Fruit fly (Drosophila melanogaster) Kc167 (cell line): ENCODE results near the gene Rpt3R.

Experiments
- Myc ChIP-seq: fragments of >200 bp; optimal IDR thresholded peaks from 2 replicates; lab custom pipeline; 2017; ENCODE audit warnings: missing external identifiers
- Sin3A ChIP-seq: fragments of >200 bp; optimal IDR thresholded peaks from 2 replicates; lab custom pipeline; 2018; ENCODE audit warnings: missing external identifiers
- h ChIP-seq: fragments of >200 bp; optimal IDR thresholded peaks from 3 replicates; lab custom pipeline; 2018; ENCODE audit warnings: missing external identifiers
- insv ChIP-seq: fragments of >200 bp; optimal IDR thresholded peaks from 3 replicates; lab custom pipeline; 2018; ENCODE audit warnings: missing external identifiers
- psq ChIP-seq: fragments of >200 bp; optimal IDR thresholded peaks from 2 replicates; lab custom pipeline; 2017; ENCODE audit warnings: missing external identifiers
- ttk ChIP-seq: sonication (Bioruptor generic); optimal IDR thresholded peaks from 2 replicates; lab custom pipeline; 2017; ENCODE audit warnings: missing external identifiers

The Rpt3R gene

dm6 chr3R:9771519-9771972, 15.2 kb upstream of the Rpt3R start, which contains the start of gene CG9471:
CG9471 (minus strand) TSS chr3R:9771542.
- no peak for TF ChIP-seq insv (lab: Kevin White, UChicago)
- no peak for TF ChIP-seq ttk (lab: Kevin White, UChicago)
- TF ChIP-seq Sin3A (lab: Kevin White, UChicago), result no peak
- no peak for TF ChIP-seq psq (lab: Kevin White, UChicago)
- TF ChIP-seq Myc (lab: Kevin White, UChicago), result no peak
- TF ChIP-seq h, result no peak

dm6 chr3R:9770127-9770526, 13.8 kb upstream of the Rpt3R start:
- TF ChIP-seq ttk (lab: Kevin White, UChicago), result no peak
- TF ChIP-seq h, result no peak
- no peak for TF ChIP-seq Myc (lab: Kevin White, UChicago)
- TF ChIP-seq psq (lab: Kevin White, UChicago), result no peak
- TF ChIP-seq insv (lab: Kevin White, UChicago), result no peak
- no peak for TF ChIP-seq Sin3A (lab: Kevin White, UChicago)

- no peak for TF ChIP-seq Myc (lab: Kevin White, UChicago)
- no peak for TF ChIP-seq insv (lab: Kevin White, UChicago)
- TF ChIP-seq psq (lab: Kevin White, UChicago), result no peak
- no peak for TF ChIP-seq Sin3A (lab: Kevin White, UChicago)
- no peak for TF ChIP-seq ttk (lab: Kevin White, UChicago)
- TF ChIP-seq h, result no peak
Observed at dm6 chr3R:9768884-9769283, 12.6 kb upstream of the Rpt3R start, which contains the start of gene MED6. MED6 (minus strand) TSS chr3R:9768984.

- no peak for TF ChIP-seq insv (lab: Kevin White, UChicago)
- TF ChIP-seq psq (lab: Kevin White, UChicago), result no peak
- TF ChIP-seq ttk (lab: Kevin White, UChicago), result no peak
- TF ChIP-seq h, result no peak
- no peak for TF ChIP-seq Sin3A (lab: Kevin White, UChicago)
- TF ChIP-seq Myc (lab: Kevin White, UChicago), result no peak
Observed at dm6 chr3R:9767620-9768592, 11.6 kb upstream of the Rpt3R start, which contains the start of gene Naa80. Naa80 (plus strand) TSS chr3R:9767834.

- TF ChIP-seq Myc (lab: Kevin White, UChicago), result no peak
- TF ChIP-seq ttk (lab: Kevin White, UChicago), result no peak
- TF ChIP-seq insv (lab: Kevin White, UChicago), result no peak
- no peak for TF ChIP-seq h
- TF ChIP-seq psq (lab: Kevin White, UChicago), result no peak
- no peak for TF ChIP-seq Sin3A (lab: Kevin White, UChicago)
Observed at dm6 chr3R:9762955-9763931, 6.9 kb upstream of the Rpt3R start, which contains the start of the genes Snap24 and CG8478. Snap24 (minus strand) TSS chr3R:9763150. CG8478 (plus strand) TSS chr3R:9763650.

dm6 chr3R:9759360-9760191, 3.3 kb upstream of the Rpt3R start, which contains the start of gene Mpi:
Mpi (plus strand) TSS chr3R:9759622.
- TF ChIP-seq Sin3A (lab: Kevin White, UChicago) (no peak), Myc (lab: Kevin White, UChicago) (no peak), ttk (lab: Kevin White, UChicago) (no peak), insv (lab: Kevin White, UChicago) (no peak), psq (lab: Kevin White, UChicago) (no peak), h (no peak)

dm6 chr3R:9754487-9754886, 1.8 kb downstream of the Rpt3R start, which contains the start of gene Tti1:
Tti1 (minus strand) TSS chr3R:9754686.
- no peak for TF ChIP-seq insv (lab: Kevin White, UChicago)
- TF ChIP-seq ttk (lab: Kevin White, UChicago), result no peak
- no peak for TF ChIP-seq h
- TF ChIP-seq psq (lab: Kevin White, UChicago), result no peak
- TF ChIP-seq Sin3A (lab: Kevin White, UChicago), result no peak
- TF ChIP-seq Myc (lab: Kevin White, UChicago), result no peak

dm6 chr3R:9747900-9748663, 8.2 kb downstream of the Rpt3R start:
- TF ChIP-seq Sin3A (lab: Kevin White, UChicago) (no peak), insv (lab: Kevin White, UChicago) (no peak), Myc (lab: Kevin White, UChicago) (no peak), psq (lab: Kevin White, UChicago) (no peak), h (no peak), ttk (lab: Kevin White, UChicago) (no peak)

- no peak for TF ChIP-seq insv (lab: Kevin White, UChicago)
- no peak for TF ChIP-seq psq (lab: Kevin White, UChicago)
- no peak for TF ChIP-seq Myc (lab: Kevin White, UChicago)
- TF ChIP-seq ttk (lab: Kevin White, UChicago), result no peak
- no peak for TF ChIP-seq h
- no peak for TF ChIP-seq Sin3A (lab: Kevin White, UChicago)
Observed at dm6 chr3R:9747875-9747899, 8.6 kb downstream of the Rpt3R start, which contains the start of gene PpD3. PpD3 (plus strand) TSS chr3R:9747875.
